Worm (Caenorhabditis elegans): ENCODE results near the gene srt-33.

DNA sequence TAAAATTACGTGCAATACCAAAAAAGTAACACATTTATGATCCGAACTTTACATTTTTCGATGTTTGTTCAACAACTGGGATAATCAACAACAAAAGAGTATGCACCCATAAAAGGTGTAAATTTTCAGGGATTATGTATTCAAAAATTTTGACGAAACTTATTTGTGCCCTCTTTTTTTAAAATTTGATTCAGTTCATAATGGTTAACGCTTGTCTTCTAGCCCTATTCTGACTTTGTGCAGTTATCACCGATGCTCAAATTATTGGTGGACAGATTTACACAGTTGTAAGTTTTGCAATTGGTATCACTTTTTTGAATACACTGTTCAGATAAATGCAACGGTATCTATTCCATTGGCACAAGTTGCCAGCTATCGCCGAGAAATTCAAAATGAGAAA lies 31.0 kb downstream of the srt-33 start, which contains the start of gene K02E11.6:
- TF ChIP-seq med-1 (GFP tag; optimal IDR thresholded peaks at IDR 0.05; ENCODE audit: insufficient read depth), result no peak
- no peak for TF ChIP-seq ref-1 (GFP tag; conservative IDR thresholded peaks at IDR 0.05)
- no peak for TF ChIP-seq tab-1 (GFP tag; IDR thresholded peaks at IDR 0.05)
- no peak for TF ChIP-seq T22C8.4 (GFP tag; IDR thresholded peaks at IDR 0.05)
- TF ChIP-seq flt-1 (GFP tag; IDR thresholded peaks at IDR 0.05), result no peak

All from whole organism, midembryonic.